Worm (Caenorhabditis elegans) whole organism, dauer: ENCODE data around the gene Y82E9BR.6.
"Not testable (repeated sequence)": the region's sequence is repeated elsewhere in the genome, so short reads cannot be mapped to it uniquely, and the experiment has no call there.

Source experiments
- unc-62 ChIP-seq: sonication (generic microtip); optimal IDR thresholded peaks from 2 replicates; lab custom pipeline; 2017; ENCODE audit warnings: missing biosample characterization, missing genetic modification reagents, missing genetic modification characterization

Y82E9BR.6 gene

DNA sequence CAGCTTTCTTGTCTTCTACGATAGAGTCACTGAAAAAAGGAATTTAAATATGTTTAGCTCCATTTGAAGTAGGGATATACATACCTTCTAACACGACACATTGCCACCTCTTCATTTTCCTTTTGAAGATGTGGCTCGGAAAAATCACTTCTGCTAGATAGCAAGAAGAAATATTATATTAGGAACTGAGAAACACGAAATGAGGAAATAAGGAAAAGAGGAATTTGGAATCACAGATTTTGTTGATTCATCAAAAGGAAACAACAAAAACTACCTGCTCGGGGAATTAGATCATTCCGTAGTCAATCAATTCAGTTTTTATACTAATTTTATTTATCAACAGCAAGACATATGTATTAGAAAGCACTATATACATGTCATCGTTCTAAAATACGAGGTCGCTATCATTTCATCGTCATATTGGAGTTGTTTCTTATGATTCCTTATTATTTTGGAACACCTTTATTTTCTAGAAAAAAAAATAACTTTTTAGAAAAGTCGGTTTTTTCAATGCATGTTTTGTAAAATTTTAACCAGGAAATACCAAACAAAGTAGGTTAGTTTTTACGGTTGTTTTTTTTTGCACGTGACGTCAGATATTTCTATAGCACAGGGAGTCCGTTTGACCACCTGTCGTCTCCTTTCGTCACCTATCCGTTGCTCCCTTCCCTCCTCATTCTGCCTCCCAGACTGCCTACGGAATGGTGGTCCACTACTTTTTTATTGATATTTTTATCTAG lies at the start of gene Y82E9BR.6, which contains the start of gene pals-21:
Gene Y82E9BR.6, plus strand, starts transcription at position 690 of the 740 bp plus-strand sequence.
Gene pals-21, minus strand, starts transcription at position 101 of the 740 bp plus-strand sequence.
- TF ChIP-seq unc-62 (GFP tag; lab: Kevin White, UChicago): no peak

- no peak for TF ChIP-seq unc-62 (GFP tag; lab: Kevin White, UChicago)
These were observed 49.1 kb upstream of the Y82E9BR.6 start, which contains the start of gene Y82E9BL.19 for ce11 chrIII:1331894-1332293. Y82E9BL.19 (plus strand) TSS chrIII:1332016.

DNA sequence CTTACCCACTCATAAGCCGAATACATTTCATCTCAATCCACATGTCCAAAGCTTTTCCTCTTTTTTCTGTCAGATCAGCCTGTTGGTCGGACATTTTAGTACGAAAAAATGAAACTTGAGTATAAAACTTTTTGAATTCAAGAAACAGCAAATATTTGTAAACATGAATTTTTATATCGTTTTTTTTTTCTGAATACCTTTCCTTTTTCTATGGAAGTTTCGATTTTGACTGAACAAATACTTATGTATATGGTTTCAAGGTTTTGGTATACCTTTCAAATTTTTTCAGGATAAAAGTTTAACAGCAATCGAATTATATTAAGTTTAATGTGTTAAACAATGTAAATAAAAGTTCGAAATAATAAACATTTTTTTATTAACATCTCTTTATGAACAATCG lies 40.8 kb upstream of the Y82E9BR.6 start, which contains the start of gene fbxa-5:
Gene fbxa-5, minus strand, starts transcription at position 101 of the 400 bp plus-strand sequence.
- no peak for TF ChIP-seq unc-62 (GFP tag; lab: Kevin White, UChicago)

- TF ChIP-seq unc-62 (GFP tag; lab: Kevin White, UChicago): no peak
These were observed 38.5 kb upstream of the Y82E9BR.6 start, which contains the start of gene fbxa-26 for ce11 chrIII:1342488-1342887. fbxa-26 (minus strand) TSS chrIII:1342522.

DNA sequence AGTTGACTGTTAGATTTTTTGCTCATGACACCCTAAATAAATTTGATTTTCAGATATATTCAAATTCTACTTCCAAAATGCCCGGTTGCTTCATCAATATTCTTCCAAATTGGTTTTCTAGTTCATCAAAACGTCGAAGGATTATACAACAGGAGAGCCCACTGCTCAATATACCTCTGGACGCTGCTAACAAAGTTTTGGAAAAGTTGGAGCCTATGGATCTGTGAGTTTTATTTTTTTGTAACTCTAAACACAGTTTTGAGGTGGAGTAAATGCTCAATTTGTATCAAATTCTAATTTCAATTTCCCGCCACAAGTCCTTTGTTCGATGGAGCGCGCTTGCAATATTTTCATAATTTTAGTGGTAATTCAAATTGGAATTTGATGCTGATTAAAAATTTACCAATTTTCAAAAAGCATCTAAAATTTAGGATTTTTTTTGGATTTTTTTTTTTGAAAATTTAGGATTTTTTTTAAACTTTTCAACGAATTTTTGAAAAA lies 38.1 kb upstream of the Y82E9BR.6 start, which contains the start of gene fbxa-27:
Gene fbxa-27, plus strand, starts transcription at position 51 of the 501 bp plus-strand sequence.
- no peak for TF ChIP-seq unc-62 (GFP tag; lab: Kevin White, UChicago)

- TF ChIP-seq unc-62 (GFP tag; lab: Kevin White, UChicago): no peak
These were observed 35.3 kb upstream of the Y82E9BR.6 start, which contains the start of gene Y82E9BL.6 for ce11 chrIII:1345694-1346093. Y82E9BL.6 (minus strand) TSS chrIII:1345794.

ce11 chrIII:1347003-1347402 lies 34.0 kb upstream of the Y82E9BR.6 start:
- no peak for TF ChIP-seq unc-62 (GFP tag; lab: Kevin White, UChicago)

DNA sequence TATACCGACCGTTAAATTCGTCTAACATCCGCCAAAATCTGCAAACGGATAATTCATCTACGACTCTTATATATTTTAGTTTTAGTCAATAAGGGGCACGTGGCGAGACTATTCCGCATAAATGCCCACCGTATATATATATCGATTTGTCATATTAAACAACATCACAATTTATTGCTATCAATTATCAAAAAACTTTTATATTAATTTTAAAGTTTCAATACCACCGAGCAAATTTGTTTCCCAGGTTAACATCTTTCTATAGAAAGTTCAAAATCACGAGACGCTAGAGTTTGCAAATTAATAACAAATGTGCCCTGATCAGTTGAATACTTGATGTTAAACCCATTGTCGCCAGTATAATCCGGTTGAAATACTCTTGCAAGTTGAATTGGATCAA lies 33.5 kb upstream of the Y82E9BR.6 start, which contains the start of gene Y82E9BL.5:
Gene Y82E9BL.5, minus strand, starts transcription at position 101 of the 400 bp plus-strand sequence.
- TF ChIP-seq unc-62 (GFP tag; lab: Kevin White, UChicago): no peak

- no peak for TF ChIP-seq unc-62 (GFP tag; lab: Kevin White, UChicago)
These were observed 31.7 kb upstream of the Y82E9BR.6 start, which contains the start of gene fbxa-25 for ce11 chrIII:1349313-1349712. fbxa-25 (minus strand) TSS chrIII:1349450.

DNA sequence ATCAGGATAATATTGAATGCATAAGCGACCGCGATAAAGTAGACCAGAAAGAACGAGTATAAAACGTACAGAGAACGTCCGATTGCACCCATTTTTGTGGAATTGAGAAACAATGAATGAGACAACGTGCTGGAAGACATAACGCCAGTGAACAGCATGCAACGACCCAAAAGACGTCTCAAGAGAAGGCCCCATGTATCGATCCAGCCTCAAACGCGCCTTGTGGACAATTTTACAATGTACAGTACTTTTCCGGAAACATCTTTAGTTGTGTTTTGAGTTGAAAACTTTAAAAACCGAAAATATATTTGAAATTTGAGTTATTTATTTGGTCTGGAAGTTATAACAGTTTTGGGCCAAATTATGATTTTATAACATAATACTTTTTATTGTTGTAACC lies 30.3 kb upstream of the Y82E9BR.6 start, which contains the start of gene Y82E9BL.3:
Gene Y82E9BL.3, minus strand, starts transcription at position 101 of the 400 bp plus-strand sequence.
- no peak for TF ChIP-seq unc-62 (GFP tag; lab: Kevin White, UChicago)

DNA sequence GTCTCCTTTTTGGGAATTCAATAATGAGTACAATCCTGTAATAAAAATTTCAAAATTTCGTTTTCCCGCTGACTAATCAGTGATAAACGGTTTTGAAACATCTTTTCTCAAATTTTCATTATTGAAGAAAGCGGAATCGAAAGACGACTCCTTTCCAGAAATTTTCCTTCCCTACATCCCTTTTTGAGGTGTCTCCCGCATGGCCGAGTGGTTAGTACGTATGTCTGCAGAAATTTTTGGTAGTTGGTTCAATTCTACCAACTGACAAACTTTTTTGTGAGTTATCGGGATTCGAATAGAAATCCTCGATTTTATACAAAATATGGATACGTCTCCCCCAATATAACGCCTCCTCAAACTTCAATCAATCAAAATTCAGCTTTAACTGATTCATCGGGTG lies 26.5 kb upstream of the Y82E9BR.6 start:
- no peak for TF ChIP-seq unc-62 (GFP tag; lab: Kevin White, UChicago)

ce11 chrIII:1355320-1355719 lies 25.7 kb upstream of the Y82E9BR.6 start, which contains the start of gene Y82E9BL.1:
Y82E9BL.1 (minus strand) TSS chrIII:1355420.
- TF ChIP-seq unc-62 (GFP tag; lab: Kevin White, UChicago): no peak

DNA sequence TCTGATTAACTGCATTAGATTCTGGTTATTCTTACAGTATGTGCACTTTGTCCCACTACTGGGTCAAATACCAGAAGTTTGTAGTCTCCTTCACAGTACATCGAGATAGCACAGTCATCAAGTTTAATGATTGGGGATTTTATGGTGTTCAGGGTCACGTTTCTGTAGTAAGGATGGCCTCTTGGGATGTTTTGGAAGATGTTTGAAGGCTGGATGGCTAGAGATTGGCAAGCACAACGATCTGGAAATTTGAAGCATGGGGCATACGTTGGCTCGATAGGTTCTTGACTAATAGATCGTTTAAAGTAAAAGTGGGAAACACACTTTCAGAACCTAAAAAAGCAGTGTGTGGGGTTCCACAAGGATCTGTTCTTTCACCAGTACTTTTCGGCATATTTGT lies 23.1 kb upstream of the Y82E9BR.6 start, which contains the start of gene Y82E9BR.8:
Gene Y82E9BR.8, minus strand, starts transcription at position 101 of the 400 bp plus-strand sequence.
- not testable (repeated sequence) for TF ChIP-seq unc-62 (GFP tag; lab: Kevin White, UChicago)

DNA sequence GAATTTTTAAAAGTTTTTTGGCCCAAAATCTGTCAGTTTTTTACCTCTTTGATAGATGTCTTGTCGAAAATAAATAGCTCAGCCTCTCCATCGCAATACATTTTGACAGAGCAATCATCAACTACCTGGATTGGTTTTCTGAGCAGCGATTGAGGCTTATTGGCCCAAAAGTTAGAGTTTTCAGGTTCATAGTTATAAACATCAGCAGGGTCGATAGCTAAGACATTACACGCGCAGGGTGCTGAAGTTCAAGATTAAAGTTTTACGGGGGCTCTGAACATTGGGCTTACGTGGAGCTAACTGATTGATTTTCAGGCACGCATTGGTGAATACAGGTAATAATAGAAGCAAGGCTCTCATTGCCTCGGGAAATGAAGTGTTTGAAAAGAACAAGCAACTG lies 21.4 kb upstream of the Y82E9BR.6 start, which contains the start of gene Y82E9BR.9:
Gene Y82E9BR.9, minus strand, starts transcription at position 101 of the 400 bp plus-strand sequence.
- no peak for TF ChIP-seq unc-62 (GFP tag; lab: Kevin White, UChicago)

- no peak for TF ChIP-seq unc-62 (GFP tag; lab: Kevin White, UChicago)
These were observed 8.5 kb upstream of the Y82E9BR.6 start for ce11 chrIII:1372563-1372962.

DNA sequence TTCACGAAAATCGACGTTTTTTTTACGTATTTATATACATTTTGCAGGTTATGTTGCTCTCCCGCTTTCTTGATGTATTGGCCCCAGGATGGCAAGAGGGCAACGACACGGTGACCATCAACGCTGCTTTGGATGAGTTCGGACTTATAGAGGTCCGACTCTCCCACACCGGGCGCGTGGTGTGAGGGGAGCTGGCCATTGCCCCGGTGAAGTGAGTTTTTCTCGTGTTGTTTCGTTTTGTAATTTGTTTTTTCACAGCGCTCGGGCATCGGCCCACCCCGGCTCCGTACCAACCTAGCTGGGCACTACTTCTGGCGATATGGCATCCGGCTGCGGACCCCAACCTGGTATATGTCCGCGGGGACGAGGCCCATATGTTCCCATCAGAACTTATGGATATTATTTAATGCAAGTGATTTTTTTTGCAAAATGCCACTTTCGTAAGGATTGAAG lies 6.6 kb upstream of the Y82E9BR.6 start, which contains the start of gene Y82E9BR.20:
Gene Y82E9BR.20, plus strand, starts transcription at position 51 of the 453 bp plus-strand sequence.
- TF ChIP-seq unc-62 (GFP tag; lab: Kevin White, UChicago): no peak
